Fruit fly (Drosophila melanogaster): ENCODE data around the gene CG17991.

- no peak for TF ChIP-seq esn (GFP tag; optimal IDR thresholded peaks at IDR 0.05)
- TF ChIP-seq CG10669 (GFP tag; optimal IDR thresholded peaks at IDR 0.05) = no peak
- TF ChIP-seq dac (GFP tag; optimal IDR thresholded peaks at IDR 0.05) = no peak
- TF ChIP-seq CG11902 (GFP tag; optimal IDR thresholded peaks at IDR 0.05) = no peak
- TF ChIP-seq net (GFP tag; optimal IDR thresholded peaks at IDR 0.05) = no peak
- TF ChIP-seq Eip75B (GFP tag; optimal IDR thresholded peaks at IDR 0.05) = no peak
- TF ChIP-seq CG6163 (GFP tag; IDR thresholded peaks at IDR 0.05) = no peak
- no peak for TF ChIP-seq Eip78C (GFP tag)
- no peak for TF ChIP-seq Lpt (GFP tag; optimal IDR thresholded peaks at IDR 0.05)
These were observed 4.3 kb downstream of the CG17991 start for dm6 chr3R:27245401-27245757.
